Worm (Caenorhabditis elegans): ENCODE measurements around the gene pigw-1.

DNA sequence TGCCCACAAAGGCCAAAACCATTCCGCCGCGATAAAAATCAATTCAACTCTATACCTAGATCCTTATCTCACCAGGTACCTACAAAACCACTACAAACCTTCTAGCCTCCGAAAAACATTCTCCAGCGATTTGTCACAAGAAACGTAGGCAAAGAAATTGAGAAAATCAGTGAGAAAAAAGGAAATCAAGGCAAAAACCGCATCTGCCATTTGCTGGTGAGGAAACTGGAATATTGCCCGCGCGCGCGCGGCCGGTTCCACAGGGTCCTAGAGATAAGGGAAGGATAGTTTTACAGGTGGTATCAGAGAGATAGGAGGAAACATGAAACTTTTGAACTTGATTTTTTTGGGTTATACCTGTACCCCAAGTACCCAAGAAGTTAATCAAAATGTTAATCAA, 27.2 kb downstream of the pigw-1 start:
- TF ChIP-seq ama-1 (optimal IDR thresholded peaks at IDR 0.05), result no peak
- TF ChIP-seq hmg-4 (GFP tag; optimal IDR thresholded peaks at IDR 0.05), result no peak
- TF ChIP-seq tbx-37 (GFP tag; conservative IDR thresholded peaks at IDR 0.05), result no peak
- no peak for TF ChIP-seq hnd-1 (tag; optimal IDR thresholded peaks at IDR 0.05)
- TF ChIP-seq pes-1 (GFP tag; IDR thresholded peaks at IDR 0.05), result no peak
- TF ChIP-seq ceh-36 (tag; optimal IDR thresholded peaks at IDR 0.05), result no peak
- no peak for TF ChIP-seq sea-1 (GFP tag; conservative IDR thresholded peaks at IDR 0.05)
- no peak for TF ChIP-seq F13C5.2 (tag; optimal IDR thresholded peaks at IDR 0.05)

Data from whole organism, early embryonic.